Worm (Caenorhabditis elegans) whole organism, L2 larva: ENCODE data around the gene gsnl-1.
A peak's percentile ranks its signal among the peaks of the same experiment; 100 is the strongest.

Experiments used
- C34F6.9 ChIP-seq: fragments of 150-350 bp; optimal IDR thresholded peaks from 2 replicates; lab custom pipeline; 2014; ENCODE audit warnings: missing biosample characterization, missing genetic modification characterization
- F13H6.1 ChIP-seq: sonication (generic microtip); optimal IDR thresholded peaks from 2 replicates; lab custom pipeline; 2016; ENCODE audit warnings: missing genetic modification characterization, missing compliant biosample characterization
- R02D3.7 ChIP-seq: fragments of 150-350 bp; optimal IDR thresholded peaks from 2 replicates; lab custom pipeline; 2014; ENCODE audit warnings: missing biosample characterization, missing genetic modification characterization
- Y55F3AM.14 ChIP-seq: fragments of 200-800 bp; sonication (Bioruptor generic); optimal IDR thresholded peaks from 2 replicates; lab custom pipeline; 2018; ENCODE audit warnings: mild to moderate bottlenecking, missing genetic modification characterization, missing compliant biosample characterization
- ZK546.5 ChIP-seq: sonication (generic microtip); optimal IDR thresholded peaks from 2 replicates; lab custom pipeline; 2017; ENCODE audit warnings: missing biosample characterization, missing genetic modification characterization
- alr-1 ChIP-seq: fragments of 150-350 bp; optimal IDR thresholded peaks from 2 replicates; lab custom pipeline; 2014; ENCODE audit warnings: missing biosample characterization, missing genetic modification characterization
- aly-2 ChIP-seq: fragments of 150-350 bp; optimal IDR thresholded peaks from 2 replicates; lab custom pipeline; 2014; ENCODE audit warnings: missing biosample characterization, missing genetic modification characterization
- ama-1 ChIP-seq: fragments of 150-350 bp; optimal IDR thresholded peaks from 2 replicates; lab custom pipeline; 2018; ENCODE audit warnings: inconsistent platforms
- blmp-1 ChIP-seq: sonication (generic microtip); optimal IDR thresholded peaks from 2 replicates; lab custom pipeline; 2017; ENCODE audit warnings: missing genetic modification characterization, mild to moderate bottlenecking, missing compliant biosample characterization, antibody characterized with exemption, moderate library complexity; ENCODE audit not compliant: insufficient read depth
- ceh-16 ChIP-seq: fragments of 150-350 bp; optimal IDR thresholded peaks from 2 replicates; lab custom pipeline; 2014; ENCODE audit warnings: missing biosample characterization, missing genetic modification characterization
- ceh-82 ChIP-seq: fragments of 150-350 bp; optimal IDR thresholded peaks from 2 replicates; lab custom pipeline; 2014; ENCODE audit warnings: missing biosample characterization, missing genetic modification characterization
- crh-2 ChIP-seq: sonication (generic microtip); optimal IDR thresholded peaks from 2 replicates; lab custom pipeline; 2017; ENCODE audit warnings: missing biosample characterization, missing genetic modification characterization
- dmd-4 ChIP-seq: sonication (generic microtip); optimal IDR thresholded peaks from 2 replicates; lab custom pipeline; 2017; ENCODE audit warnings: missing biosample characterization, missing genetic modification characterization
- egl-27 ChIP-seq: sonication (generic microtip); optimal IDR thresholded peaks from 3 replicates; lab custom pipeline; 2017; ENCODE audit warnings: missing biosample characterization, missing genetic modification reagents, missing genetic modification characterization
- elt-1 ChIP-seq: fragments of 150-350 bp; optimal IDR thresholded peaks from 2 replicates; lab custom pipeline; 2014; ENCODE audit warnings: missing biosample characterization, missing genetic modification characterization
- elt-3 ChIP-seq: sonication (generic microtip); optimal IDR thresholded peaks from 2 replicates; lab custom pipeline; 2017; ENCODE audit warnings: missing biosample characterization, missing genetic modification characterization
- fos-1 ChIP-seq: fragments of 150-350 bp; optimal IDR thresholded peaks from 2 replicates; lab custom pipeline; 2014; ENCODE audit warnings: missing biosample characterization, missing genetic modification characterization
- gmeb-1 ChIP-seq: fragments of 150-350 bp; optimal IDR thresholded peaks from 2 replicates; lab custom pipeline; 2014; ENCODE audit warnings: missing biosample characterization, missing genetic modification characterization
- lin-11 ChIP-seq: fragments of 150-350 bp; sonication (generic microtip); optimal IDR thresholded peaks from 2 replicates; lab custom pipeline; 2014; ENCODE audit warnings: missing biosample characterization, missing genetic modification characterization, inconsistent platforms, mixed read lengths
- lin-13 ChIP-seq: fragments of 150-350 bp; optimal IDR thresholded peaks from 2 replicates; lab custom pipeline; 2014; ENCODE audit warnings: missing biosample characterization, missing genetic modification reagents, missing genetic modification characterization
- lin-39 ChIP-seq: fragments of 150-350 bp; optimal IDR thresholded peaks from 2 replicates; lab custom pipeline; 2014; ENCODE audit warnings: missing biosample characterization, missing genetic modification reagents, missing genetic modification characterization
- lsy-2 ChIP-seq, 2 experiments: fragments of 150-350 bp in 1 of 2; sonication (generic microtip) in 1 of 2; optimal IDR thresholded peaks; 2 replicates each; lab custom pipeline; 2014 to 2017; ENCODE audit warnings: missing biosample characterization in 2 of 2, missing genetic modification characterization in 2 of 2
- mab-5 ChIP-seq: fragments of 150-350 bp; optimal IDR thresholded peaks from 2 replicates; lab custom pipeline; 2014; ENCODE audit warnings: missing biosample characterization, missing genetic modification characterization
- mbf-1 ChIP-seq: sonication (generic microtip); optimal IDR thresholded peaks from 2 replicates; lab custom pipeline; 2017; ENCODE audit warnings: missing biosample characterization, missing genetic modification characterization
- mdl-1 ChIP-seq, 2 experiments: fragments of 150-350 bp in 1 of 2; sonication (generic microtip) in 1 of 2; optimal IDR thresholded peaks; 2 replicates each; lab custom pipeline; 2017; ENCODE audit warnings: missing biosample characterization in 2 of 2, missing genetic modification characterization in 2 of 2
- nhr-10 ChIP-seq: sonication (generic microtip); optimal IDR thresholded peaks from 2 replicates; lab custom pipeline; 2017; ENCODE audit warnings: missing biosample characterization, missing genetic modification characterization
- nhr-11 ChIP-seq: fragments of 150-350 bp; optimal IDR thresholded peaks from 2 replicates; lab custom pipeline; 2014; ENCODE audit warnings: missing biosample characterization, missing genetic modification characterization
- nhr-12 ChIP-seq: fragments of 150-350 bp; optimal IDR thresholded peaks from 2 replicates; lab custom pipeline; 2014; ENCODE audit warnings: missing biosample characterization, missing genetic modification characterization
- nhr-129 ChIP-seq: fragments of 150-350 bp; optimal IDR thresholded peaks from 2 replicates; lab custom pipeline; 2014; ENCODE audit warnings: missing biosample characterization, missing genetic modification characterization
- nhr-21 ChIP-seq: fragments of 150-350 bp; optimal IDR thresholded peaks from 2 replicates; lab custom pipeline; 2014; ENCODE audit warnings: missing biosample characterization, missing genetic modification characterization
- nhr-23 ChIP-seq: fragments of 150-350 bp; optimal IDR thresholded peaks from 2 replicates; lab custom pipeline; 2014; ENCODE audit warnings: missing biosample characterization, missing genetic modification reagents, missing genetic modification characterization
- nhr-237 ChIP-seq: fragments of 150-350 bp; optimal IDR thresholded peaks from 2 replicates; lab custom pipeline; 2014; ENCODE audit warnings: missing biosample characterization, missing genetic modification characterization
- nhr-25 ChIP-seq: fragments of 150-350 bp; sonication (generic microtip); optimal IDR thresholded peaks from 3 replicates; lab custom pipeline; 2014; ENCODE audit warnings: missing biosample characterization, missing genetic modification characterization
- nhr-6 ChIP-seq: fragments of 150-350 bp; optimal IDR thresholded peaks from 2 replicates; lab custom pipeline; 2014; ENCODE audit warnings: missing biosample characterization, missing genetic modification characterization
- nhr-77 ChIP-seq: fragments of 150-350 bp; optimal IDR thresholded peaks from 2 replicates; lab custom pipeline; 2014; ENCODE audit warnings: missing biosample characterization, missing genetic modification characterization
- peb-1 ChIP-seq: fragments of 150-350 bp; optimal IDR thresholded peaks from 2 replicates; lab custom pipeline; 2014; ENCODE audit warnings: missing biosample characterization, missing genetic modification characterization
- sem-4 ChIP-seq: fragments of 150-350 bp; optimal IDR thresholded peaks from 2 replicates; lab custom pipeline; 2014; ENCODE audit warnings: missing biosample characterization, missing genetic modification reagents, missing genetic modification characterization
- skn-1 ChIP-seq: sonication (generic microtip); optimal IDR thresholded peaks from 2 replicates; lab custom pipeline; 2017; ENCODE audit warnings: missing biosample characterization, missing genetic modification characterization
- sma-3 ChIP-seq: sonication (generic microtip); optimal IDR thresholded peaks from 2 replicates; lab custom pipeline; 2016; ENCODE audit warnings: missing genetic modification reagents, missing genetic modification characterization, missing compliant biosample characterization
- sma-9 ChIP-seq, 2 experiments: fragments of 150-350 bp in 1 of 2; sonication (generic microtip) in 1 of 2; optimal IDR thresholded peaks; 2 replicates each; lab custom pipeline; 2014 to 2016; ENCODE audit warnings: missing genetic modification characterization in 2 of 2, mild to moderate bottlenecking in 1 of 2, missing biosample characterization in 1 of 2, missing compliant biosample characterization in 1 of 2, missing genetic modification reagents in 1 of 2, moderate library complexity in 1 of 2
- snpc-4 ChIP-seq: fragments of 150-350 bp; optimal IDR thresholded peaks from 2 replicates; lab custom pipeline; 2014; ENCODE audit warnings: missing biosample characterization, missing genetic modification characterization
- unc-39 ChIP-seq: fragments of 150-350 bp; optimal IDR thresholded peaks from 2 replicates; lab custom pipeline; 2014; ENCODE audit warnings: missing biosample characterization, missing genetic modification characterization
- unc-55 ChIP-seq: fragments of 150-350 bp; sonication (generic microtip); optimal IDR thresholded peaks from 3 replicates; lab custom pipeline; 2014; ENCODE audit warnings: missing biosample characterization, missing genetic modification reagents, missing genetic modification characterization
- unc-62 ChIP-seq: fragments of 150-350 bp; optimal IDR thresholded peaks from 2 replicates; lab custom pipeline; 2014; ENCODE audit warnings: missing biosample characterization, missing genetic modification reagents, missing genetic modification characterization
- zag-1 ChIP-seq: fragments of 150-350 bp; optimal IDR thresholded peaks from 2 replicates; lab custom pipeline; 2014; ENCODE audit warnings: missing biosample characterization, missing genetic modification characterization
- ztf-1 ChIP-seq: fragments of 200-800 bp; sonication (Bioruptor generic); conservative IDR thresholded peaks from 2 replicates; pipeline ENCODE4 v1.3.6; 2022; ENCODE audit warnings: missing genetic modification characterization, missing compliant biosample characterization
- ztf-11 ChIP-seq: sonication (generic microtip); optimal IDR thresholded peaks from 2 replicates; lab custom pipeline; 2017; ENCODE audit warnings: missing biosample characterization, missing genetic modification characterization
- ztf-4 ChIP-seq: fragments of 150-350 bp; optimal IDR thresholded peaks from 2 replicates; lab custom pipeline; 2014; ENCODE audit warnings: missing biosample characterization, missing genetic modification characterization

gsnl-1 gene

ce11 chrV:9545238-9545709 lies 48.4 kb downstream of the gsnl-1 start, which contains the start of the genes his-35 and his-41:
his-35 (minus strand) TSS chrV:9545288.
his-41 (plus strand) TSS chrV:9545536.
- TF ChIP-seq unc-62 (GFP tag; lab: Kevin White, UChicago) (no peak), nhr-25 (tag; lab: Kevin White, UChicago) (no peak), ztf-4 (tag; lab: Kevin White, UChicago) (no peak), alr-1 (tag; lab: Kevin White, UChicago) (no peak), nhr-11 (no peak), blmp-1 (no peak), fos-1 (tag; lab: Kevin White, UChicago) (peak; percentile 48), unc-55 (GFP tag; lab: Kevin White, UChicago) (peak; percentile 15), dmd-4 (tag; lab: Kevin White, UChicago) (no peak), F13H6.1 (peak; percentile 62), nhr-12 (no peak), sma-9 (GFP tag; optimal IDR thresholded peaks at IDR 0.05; lab: Kevin White, UChicago) (peak; percentile 37), sma-9 (tag; optimal IDR thresholded peaks at IDR 0.05; lab: Kevin White, UChicago) (no peak), skn-1 (tag; lab: Kevin White, UChicago) (no peak), ztf-11 (tag; lab: Kevin White, UChicago) (no peak), crh-2 (tag; lab: Kevin White, UChicago) (peak; percentile 51), snpc-4 (tag; lab: Kevin White, UChicago) (no peak), nhr-23 (tag; lab: Kevin White, UChicago) (no peak), peb-1 (tag; lab: Kevin White, UChicago) (no peak), sem-4 (tag; lab: Kevin White, UChicago) (no peak), ama-1 (lab: Kevin White, UChicago) (peak; percentile 77), mbf-1 (tag; lab: Kevin White, UChicago) (no peak), R02D3.7 (tag; lab: Kevin White, UChicago) (no peak), lin-13 (GFP tag; lab: Kevin White, UChicago) (peak; percentile 15), aly-2 (no peak), zag-1 (tag; lab: Kevin White, UChicago) (no peak), Y55F3AM.14 (GFP tag; lab: Kevin White, UChicago) (no peak), lsy-2 (tag; optimal IDR thresholded peaks at IDR 0.05; lab: Kevin White, UChicago) (peak; percentile 38 to 51), nhr-77 (no peak), ceh-82 (tag; lab: Kevin White, UChicago) (no peak), nhr-237 (no peak), elt-3 (tag; lab: Kevin White, UChicago) (no peak), nhr-21 (tag; lab: Kevin White, UChicago) (peak; percentile 11), mab-5 (tag; lab: Kevin White, UChicago) (no peak), nhr-10 (tag; lab: Kevin White, UChicago) (no peak), nhr-129 (no peak), lin-39 (no peak), C34F6.9 (peak; percentile 74), sma-3 (GFP tag; lab: Kevin White, UChicago) (peak; percentile 50), ZK546.5 (tag; lab: Kevin White, UChicago) (no peak), ceh-16 (tag; lab: Kevin White, UChicago) (no peak), lin-11 (peak; percentile 35), nhr-6 (tag; lab: Kevin White, UChicago) (no peak), elt-1 (no peak), mdl-1 (tag; optimal IDR thresholded peaks at IDR 0.05; lab: Kevin White, UChicago) (peak in 1 of 2 experiments; percentile 31), unc-39 (tag; lab: Kevin White, UChicago) (no peak), egl-27 (tag; lab: Kevin White, UChicago) (no peak), gmeb-1 (tag; lab: Kevin White, UChicago) (peak; percentile 53), ztf-1 (no peak)
